Fruit fly (Drosophila melanogaster): ENCODE measurements around the gene Ssl2.

DNA sequence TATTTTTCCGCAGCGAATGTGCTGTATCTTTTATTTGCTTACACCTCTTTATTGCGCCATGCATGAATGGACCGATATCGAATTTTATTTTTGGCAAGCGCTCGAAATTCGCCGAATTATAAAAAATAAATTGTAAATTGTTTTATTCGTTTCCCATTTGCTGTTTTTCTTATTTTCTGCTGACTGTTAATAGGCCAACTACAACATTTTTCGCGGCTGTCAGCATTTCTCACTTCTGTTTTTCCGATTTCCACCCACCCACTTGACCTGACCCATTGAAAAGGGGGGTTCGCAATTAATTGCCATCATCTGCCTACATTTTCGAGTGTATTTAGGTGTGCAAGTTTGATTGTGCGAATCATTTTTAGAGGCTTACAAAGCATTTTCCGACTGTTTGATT is 44.2 kb upstream of the Ssl2 start:
- TF ChIP-seq psq (optimal IDR thresholded peaks at IDR 0.05) = no peak
- TF ChIP-seq EcR (GFP tag; optimal IDR thresholded peaks at IDR 0.05) = no peak
- no peak for TF ChIP-seq Dll (optimal IDR thresholded peaks at IDR 0.05)
- no peak for TF ChIP-seq pan (optimal IDR thresholded peaks at IDR 0.05)
- no peak for TF ChIP-seq usp (GFP tag; optimal IDR thresholded peaks at IDR 0.05)
